Worm (Caenorhabditis elegans) whole organism, mixed stage, embryonic: Measurements from ENCODE around the gene set-31.

Experiments
- bed-3 ChIP-seq: fragments of 200-800 bp; sonication (Bioruptor generic); optimal IDR thresholded peaks from 3 replicates; lab custom pipeline; 2018; ENCODE audit warnings: mild to moderate bottlenecking, missing genetic modification characterization, moderate library complexity, missing compliant biosample characterization
- blmp-1 ChIP-seq: fragments of 150-350 bp; optimal IDR thresholded peaks from 2 replicates; lab custom pipeline; 2014; ENCODE audit warnings: missing biosample characterization, missing genetic modification characterization
- ces-1 ChIP-seq: fragments of 150-350 bp; optimal IDR thresholded peaks from 2 replicates; lab custom pipeline; 2014; ENCODE audit warnings: missing biosample characterization, missing genetic modification reagents, missing genetic modification characterization
- elt-1 ChIP-seq: sonication (generic microtip); optimal IDR thresholded peaks from 2 replicates; lab custom pipeline; 2017; ENCODE audit warnings: missing genetic modification characterization, mild to moderate bottlenecking, missing compliant biosample characterization, antibody characterized with exemption, moderate library complexity, borderline replicate concordance; ENCODE audit not compliant: insufficient read depth
- elt-3 ChIP-seq: fragments of 150-350 bp; optimal IDR thresholded peaks from 2 replicates; lab custom pipeline; 2014; ENCODE audit warnings: missing biosample characterization, missing genetic modification characterization
- lin-13 ChIP-seq: fragments of 150-350 bp; optimal IDR thresholded peaks from 2 replicates; lab custom pipeline; 2014; ENCODE audit warnings: missing biosample characterization, missing genetic modification characterization
- lin-32 ChIP-seq: fragments of 200-800 bp; sonication (Bioruptor generic); optimal IDR thresholded peaks from 2 replicates; lab custom pipeline; 2018; ENCODE audit warnings: mild to moderate bottlenecking, missing genetic modification characterization, missing compliant biosample characterization
- nhr-28 ChIP-seq: fragments of 150-350 bp; optimal IDR thresholded peaks from 2 replicates; lab custom pipeline; 2014; ENCODE audit warnings: missing biosample characterization, missing genetic modification characterization
- nhr-76 ChIP-seq: sonication (generic microtip); optimal IDR thresholded peaks from 2 replicates; lab custom pipeline; 2017; ENCODE audit warnings: missing biosample characterization, missing genetic modification characterization
- pha-4 ChIP-seq: fragments of 150-350 bp; optimal IDR thresholded peaks from 2 replicates; lab custom pipeline; 2018; ENCODE audit warnings: missing biosample characterization, missing genetic modification reagents, missing genetic modification characterization
- unc-39 ChIP-seq: fragments of 150-350 bp; optimal IDR thresholded peaks from 2 replicates; lab custom pipeline; 2014; ENCODE audit warnings: missing biosample characterization, missing genetic modification characterization
- unc-62 ChIP-seq: fragments of 150-350 bp; optimal IDR thresholded peaks from 2 replicates; lab custom pipeline; 2014; ENCODE audit warnings: missing biosample characterization, missing genetic modification reagents, missing genetic modification characterization
- ztf-11 ChIP-seq: fragments of 150-350 bp; optimal IDR thresholded peaks from 2 replicates; lab custom pipeline; 2014; ENCODE audit warnings: missing biosample characterization, missing genetic modification characterization

ce11 chrV:14394743-14395142, 23.0 kb upstream of the set-31 start, which contains the start of gene C15H11.13:
- TF ChIP-seq elt-1 (tag; lab: Kevin White, UChicago), result no peak
- TF ChIP-seq lin-32 (GFP tag; lab: Kevin White, UChicago), result no peak
- no peak for TF ChIP-seq ztf-11 (tag; lab: Kevin White, UChicago)
- no peak for TF ChIP-seq nhr-76
- no peak for TF ChIP-seq unc-62 (GFP tag; lab: Kevin White, UChicago)
- TF ChIP-seq unc-39, result no peak
- no peak for TF ChIP-seq bed-3 (GFP tag; lab: Kevin White, UChicago)
- no peak for TF ChIP-seq elt-3 (tag; lab: Kevin White, UChicago)
- TF ChIP-seq ces-1, result no peak
- no peak for TF ChIP-seq pha-4 (tag; lab: Kevin White, UChicago)
- TF ChIP-seq lin-13, result no peak
- TF ChIP-seq blmp-1 (tag; lab: Kevin White, UChicago), result no peak
- no peak for TF ChIP-seq nhr-28 (tag; lab: Kevin White, UChicago)
